In the genomic region with DNA sequence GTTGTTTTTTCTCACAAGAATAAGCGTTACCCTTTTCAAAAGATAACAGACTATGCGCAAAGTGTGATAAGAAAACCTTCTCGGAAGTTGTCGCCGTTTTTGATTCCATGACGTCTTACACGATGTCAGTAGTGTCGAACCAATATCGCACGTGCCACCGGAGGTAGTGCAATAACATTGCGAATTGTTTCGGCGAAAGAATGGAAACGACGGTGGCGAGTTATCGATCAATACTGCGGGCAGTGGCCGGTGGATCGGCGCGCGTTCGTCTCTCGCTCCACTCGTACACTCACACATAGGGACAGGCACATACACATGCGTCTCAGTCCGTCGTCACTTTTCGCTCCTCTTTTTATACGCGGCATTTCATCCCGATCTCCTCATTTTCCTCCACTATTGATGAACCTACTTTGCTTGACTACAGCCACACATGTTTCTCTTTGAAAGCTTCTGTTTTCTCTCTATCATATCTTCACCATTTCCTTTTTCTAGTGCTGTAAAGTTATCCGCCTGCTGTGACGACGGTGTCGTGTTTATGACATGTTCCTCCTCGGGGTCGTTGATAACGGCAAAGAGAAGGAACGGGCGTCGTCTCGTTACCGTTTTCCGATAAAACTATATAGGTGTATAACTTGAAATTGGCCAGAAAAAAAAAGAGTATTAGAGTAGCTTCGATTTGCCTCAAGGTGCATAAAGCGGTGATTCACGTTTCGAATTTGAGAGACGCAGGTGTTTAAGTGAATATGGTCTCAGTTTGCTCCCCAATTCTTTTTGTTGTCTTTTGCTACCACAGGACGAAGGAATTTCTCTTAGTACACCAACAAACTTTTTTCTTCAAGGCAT, we compare ENCODE assay signal across 8 worm cellular contexts.
TF ChIP-seq lines count a peak whose summit lies in the region.

No protein-coding gene starts in this region.

TF ChIP-seq in whole organism, L1 larva, 84 proteins besides CTCF, POLR2A, EP300 and RAD21 (continues in another document):
- TF ChIP-seq snu-23 (GFP tag; optimal IDR thresholded peaks at IDR 0.05; lab: Kevin White, UChicago) (peak; percentile 53), mdl-1 (tag; optimal IDR thresholded peaks at IDR 0.05; lab: Kevin White, UChicago) (peak in 1 of 2 experiments; percentile 94), jun-1 (tag; optimal IDR thresholded peaks at IDR 0.05; lab: Kevin White, UChicago) (no peak), nhr-19 (GFP tag; conservative IDR thresholded peaks at IDR 0.05; lab: Robert Waterston, UW) (peak; percentile 13; the same call in 1 of the 2 replicates), ama-1 (optimal IDR thresholded peaks at IDR 0.05; lab: Kevin White, UChicago) (no peak), swsn-7 (tag; optimal IDR thresholded peaks at IDR 0.05; lab: Kevin White, UChicago) (peak; percentile 28), unc-86 (tag; optimal IDR thresholded peaks at IDR 0.05; lab: Kevin White, UChicago) (no peak), lin-14 (GFP tag; optimal IDR thresholded peaks at IDR 0.05; lab: Kevin White, UChicago) (peak; percentile 79), dsc-1 (tag; optimal IDR thresholded peaks at IDR 0.05; lab: Kevin White, UChicago) (peak; percentile 75)

TF ChIP-seq in whole organism, L2 larva, 48 proteins besides CTCF, POLR2A, EP300 and RAD21 (continues in another document):
- no peak for TF ChIP-seq ZK546.5 (tag; optimal IDR thresholded peaks at IDR 0.05; lab: Kevin White, UChicago)
- TF ChIP-seq zag-1 (tag; optimal IDR thresholded peaks at IDR 0.05; lab: Kevin White, UChicago): no peak
- peak; percentile 11 for TF ChIP-seq peb-1 (tag; optimal IDR thresholded peaks at IDR 0.05; lab: Kevin White, UChicago)
- TF ChIP-seq sma-3 (GFP tag; optimal IDR thresholded peaks at IDR 0.05; lab: Kevin White, UChicago): peak; percentile 22
- peak; percentile 60 to 73 for TF ChIP-seq mdl-1 (tag; optimal IDR thresholded peaks at IDR 0.05; lab: Kevin White, UChicago)
- TF ChIP-seq fos-1 (tag; optimal IDR thresholded peaks at IDR 0.05; lab: Kevin White, UChicago): peak; percentile 64
- no peak for TF ChIP-seq elt-3 (tag; optimal IDR thresholded peaks at IDR 0.05; lab: Kevin White, UChicago)
- no peak for TF ChIP-seq ztf-1 (GFP tag; conservative IDR thresholded peaks at IDR 0.05; lab: Robert Waterston, UW)
- TF ChIP-seq lin-11 (tag; optimal IDR thresholded peaks at IDR 0.05; lab: Kevin White, UChicago): no peak
- TF ChIP-seq sem-4 (tag; optimal IDR thresholded peaks at IDR 0.05; lab: Kevin White, UChicago): no peak
- no peak for TF ChIP-seq ceh-82 (tag; optimal IDR thresholded peaks at IDR 0.05; lab: Kevin White, UChicago)

TF ChIP-seq in whole organism, L3 larva, 47 proteins besides CTCF, POLR2A, EP300 and RAD21 (continues in another document):
- TF ChIP-seq jun-1 (tag; optimal IDR thresholded peaks at IDR 0.05; lab: Kevin White, UChicago) (peak; percentile 54), nhr-23 (tag; optimal IDR thresholded peaks at IDR 0.05; lab: Kevin White, UChicago) (peak; percentile 57), ama-1 (optimal IDR thresholded peaks at IDR 0.05; lab: Kevin White, UChicago) (peak; percentile 58), elt-3 (tag; optimal IDR thresholded peaks at IDR 0.05; lab: Kevin White, UChicago) (no peak), nhr-43 (tag; optimal IDR thresholded peaks at IDR 0.05; lab: Kevin White, UChicago; ENCODE audit: poor library complexity, severe bottlenecking) (peak; percentile 53), mdl-1 (tag; optimal IDR thresholded peaks at IDR 0.05; lab: Kevin White, UChicago) (peak; percentile 67), elt-2 (tag; optimal IDR thresholded peaks at IDR 0.05; lab: Kevin White, UChicago) (peak; percentile 75), pha-4 (tag; optimal IDR thresholded peaks at IDR 0.05; lab: Kevin White, UChicago) (peak; percentile 7), ceh-28 (tag; optimal IDR thresholded peaks at IDR 0.05; lab: Kevin White, UChicago) (peak; percentile 46), egl-27 (tag; optimal IDR thresholded peaks at IDR 0.05; lab: Kevin White, UChicago) (no peak)

TF ChIP-seq in whole organism, L4 larva, 104 proteins besides CTCF, POLR2A, EP300 and RAD21 (continues in another document):
- TF ChIP-seq rbr-2 (tag; optimal IDR thresholded peaks at IDR 0.05; lab: Kevin White, UChicago) (peak; percentile 27), mxl-2 (GFP tag; conservative IDR thresholded peaks at IDR 0.05; lab: Robert Waterston, UW) (no peak), egl-43 (GFP tag; IDR thresholded peaks at IDR 0.05; lab: Robert Waterston, UW) (0 out of 2 replicates have a peak, but pooled peaks have one; percentile 11), nhr-48 (tag; optimal IDR thresholded peaks at IDR 0.05; lab: Kevin White, UChicago) (peak; percentile 77), pqm-1 (tag; optimal IDR thresholded peaks at IDR 0.05; lab: Kevin White, UChicago) (peak; percentile 47), lim-7 (GFP tag; IDR thresholded peaks at IDR 0.05; lab: Robert Waterston, UW) (0 out of 2 replicates have a peak, but pooled peaks have one; percentile 17), nhr-6 (tag; optimal IDR thresholded peaks at IDR 0.05; lab: Kevin White, UChicago) (no peak), spr-1 (tag; optimal IDR thresholded peaks at IDR 0.05; lab: Kevin White, UChicago) (peak; percentile 56), dve-1 (tag; optimal IDR thresholded peaks at IDR 0.05; lab: Kevin White, UChicago; ENCODE audit: insufficient read depth) (peak; percentile 64)

TF ChIP-seq in whole organism, late embryonic, 69 proteins besides CTCF, POLR2A, EP300 and RAD21:
- peak; percentile 48 for TF ChIP-seq rnt-1 (tag; optimal IDR thresholded peaks at IDR 0.05; lab: Kevin White, UChicago)
- no peak for TF ChIP-seq fkh-10 (GFP tag; optimal IDR thresholded peaks at IDR 0.05; lab: Kevin White, UChicago)
- no peak for TF ChIP-seq pha-4 (tag; optimal IDR thresholded peaks at IDR 0.05; lab: Kevin White, UChicago)
- peak; percentile 11 for TF ChIP-seq pat-9 (tag; optimal IDR thresholded peaks at IDR 0.05; lab: Kevin White, UChicago)
- TF ChIP-seq fkh-6 (tag; optimal IDR thresholded peaks at IDR 0.05; lab: Kevin White, UChicago): no peak
- TF ChIP-seq elt-2 (tag; optimal IDR thresholded peaks at IDR 0.05; lab: Kevin White, UChicago): peak; percentile 2
- TF ChIP-seq hlh-6 (tag; optimal IDR thresholded peaks at IDR 0.05; lab: Kevin White, UChicago): peak; percentile 47
- TF ChIP-seq ref-2 (tag; optimal IDR thresholded peaks at IDR 0.05; lab: Kevin White, UChicago): peak; percentile 32
- no peak for TF ChIP-seq elt-4 (tag; optimal IDR thresholded peaks at IDR 0.05; lab: Kevin White, UChicago)
TF ChIP-seq in whole organism, late embryonic: peak in this region for 5.

TF ChIP-seq in whole organism, midembryonic, 9 proteins besides CTCF, POLR2A, EP300 and RAD21:
- no peak for TF ChIP-seq cog-1 (tag; optimal IDR thresholded peaks at IDR 0.05; lab: Kevin White, UChicago)
- no peak for TF ChIP-seq klf-2 (GFP tag; conservative IDR thresholded peaks at IDR 0.05; lab: Robert Waterston, UW)
- TF ChIP-seq T22C8.4 (GFP tag; IDR thresholded peaks at IDR 0.05; lab: Robert Waterston, UW): peak; percentile 69; the same call in 1 of the 2 replicates
- 0 out of 2 replicates have a peak, but pooled peaks have one; percentile 50 for TF ChIP-seq ztf-23 (GFP tag; IDR thresholded peaks at IDR 0.05; lab: Robert Waterston, UW)
- no peak for TF ChIP-seq ztf-29 (GFP tag; IDR thresholded peaks at IDR 0.05; lab: Robert Waterston, UW)
- TF ChIP-seq tab-1 (GFP tag; IDR thresholded peaks at IDR 0.05; lab: Robert Waterston, UW): no peak
- TF ChIP-seq flt-1 (GFP tag; IDR thresholded peaks at IDR 0.05; lab: Robert Waterston, UW): peak; percentile 4; the same call in 1 of the 2 replicates
- TF ChIP-seq med-1 (GFP tag; optimal IDR thresholded peaks at IDR 0.05; lab: Kevin White, UChicago; ENCODE audit: insufficient read depth): no peak
- peak; percentile 42; the same call in 1 of the 2 replicates for TF ChIP-seq ref-1 (GFP tag; conservative IDR thresholded peaks at IDR 0.05; lab: Robert Waterston, UW)

TF ChIP-seq in whole organism, mixed stage, embryonic, 35 proteins besides CTCF, POLR2A, EP300 and RAD21:
- peak; percentile 67 for TF ChIP-seq unc-120 (tag; optimal IDR thresholded peaks at IDR 0.05; lab: Kevin White, UChicago; ENCODE audit: poor library complexity, severe bottlenecking)
- TF ChIP-seq lsy-2 (tag; optimal IDR thresholded peaks at IDR 0.05; lab: Kevin White, UChicago): no peak
- TF ChIP-seq ceh-83 (GFP tag; optimal IDR thresholded peaks at IDR 0.05; lab: Kevin White, UChicago): peak; percentile 65

TF ChIP-seq in whole organism, young adult, 124 proteins besides CTCF, POLR2A, EP300 and RAD21 (continues in another document):
- TF ChIP-seq nhr-120 (GFP tag; IDR thresholded peaks at IDR 0.05; lab: Robert Waterston, UW) (no peak), chd-7 (tag; optimal IDR thresholded peaks at IDR 0.05; lab: Kevin White, UChicago) (peak; percentile 27), attf-5 (GFP tag; optimal IDR thresholded peaks at IDR 0.05; lab: Kevin White, UChicago) (peak; percentile 31), somi-1 (GFP tag; optimal IDR thresholded peaks at IDR 0.05; lab: Kevin White, UChicago) (peak; percentile 29), tbp1 (GFP tag; optimal IDR thresholded peaks at IDR 0.05; lab: Kevin White, UChicago) (peak; percentile 32), dox-1 (GFP tag; IDR thresholded peaks at IDR 0.05; lab: Robert Waterston, UW) (peak; percentile 53), F57A8.1 (GFP tag; optimal IDR thresholded peaks at IDR 0.05; lab: Kevin White, UChicago) (peak; percentile 18), ztf-22 (GFP tag; optimal IDR thresholded peaks at IDR 0.05; lab: Kevin White, UChicago) (peak; percentile 42), nhr-80 (tag; optimal IDR thresholded peaks at IDR 0.05; lab: Kevin White, UChicago) (peak; percentile 46), zfh-2 (GFP tag; conservative IDR thresholded peaks at IDR 0.05; lab: Robert Waterston, UW) (peak; percentile 72), lin-35 (GFP tag; optimal IDR thresholded peaks at IDR 0.05; lab: Kevin White, UChicago) (no peak), F52B5.7 (tag; optimal IDR thresholded peaks at IDR 0.05; lab: Kevin White, UChicago) (peak; percentile 33), ztf-26 (tag; optimal IDR thresholded peaks at IDR 0.05; lab: Kevin White, UChicago) (peak; percentile 59), snpc-4 (GFP tag; optimal IDR thresholded peaks at IDR 0.05; lab: Kevin White, UChicago) (no peak), snpc-4 (tag; optimal IDR thresholded peaks at IDR 0.05; lab: Kevin White, UChicago) (peak in 1 of 4 experiments; percentile 2), B0336.3 (GFP tag; IDR thresholded peaks at IDR 0.05; lab: Robert Waterston, UW) (peak; percentile 79; the same call in 1 of the 2 replicates), F23B12.7 (tag; optimal IDR thresholded peaks at IDR 0.05; lab: Kevin White, UChicago; ENCODE audit: insufficient read depth) (no peak), die-1 (tag; optimal IDR thresholded peaks at IDR 0.05; lab: Kevin White, UChicago) (peak; percentile 33), let-526 (GFP tag; IDR thresholded peaks at IDR 0.05; lab: Robert Waterston, UW) (0 out of 2 replicates have a peak, but pooled peaks have one; percentile 17), ceh-27 (GFP tag; optimal IDR thresholded peaks at IDR 0.05; lab: Kevin White, UChicago) (peak; percentile 40), nfyb-1 (GFP tag; IDR thresholded peaks at IDR 0.05; lab: Robert Waterston, UW) (peak; percentile 53; the same call in 1 of the 2 replicates)
